Worm (Caenorhabditis elegans): ENCODE results near the gene T07C12.10.
A peak's percentile ranks its signal among the peaks of the same experiment; 100 is the strongest.

T07C12.10 gene

DNA sequence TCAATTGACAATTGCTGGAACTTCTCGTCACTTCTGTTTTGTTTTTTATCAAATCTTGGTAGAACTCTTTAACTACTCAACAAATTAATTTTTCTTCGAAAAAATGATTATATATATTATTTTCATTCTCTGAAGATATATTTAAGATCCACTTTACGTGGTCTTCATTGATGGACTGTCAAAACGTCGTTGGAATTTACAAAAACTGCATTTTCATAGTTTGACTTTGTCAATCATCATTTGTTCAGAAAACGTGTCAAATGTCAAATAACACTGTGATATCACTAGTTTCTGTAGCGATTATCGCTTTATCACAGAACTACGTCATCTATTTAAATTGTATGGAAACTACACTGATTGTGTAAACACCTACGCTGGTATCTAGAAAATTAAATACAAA lies 35.9 kb downstream of the T07C12.10 start:
- TF ChIP-seq pqm-1 (tag; optimal IDR thresholded peaks at IDR 0.05), result peak; percentile 25
- TF ChIP-seq ceh-9 (tag; optimal IDR thresholded peaks at IDR 0.05), result no peak
- peak; percentile 41 for TF ChIP-seq elt-2 (tag; optimal IDR thresholded peaks at IDR 0.05)

DNA sequence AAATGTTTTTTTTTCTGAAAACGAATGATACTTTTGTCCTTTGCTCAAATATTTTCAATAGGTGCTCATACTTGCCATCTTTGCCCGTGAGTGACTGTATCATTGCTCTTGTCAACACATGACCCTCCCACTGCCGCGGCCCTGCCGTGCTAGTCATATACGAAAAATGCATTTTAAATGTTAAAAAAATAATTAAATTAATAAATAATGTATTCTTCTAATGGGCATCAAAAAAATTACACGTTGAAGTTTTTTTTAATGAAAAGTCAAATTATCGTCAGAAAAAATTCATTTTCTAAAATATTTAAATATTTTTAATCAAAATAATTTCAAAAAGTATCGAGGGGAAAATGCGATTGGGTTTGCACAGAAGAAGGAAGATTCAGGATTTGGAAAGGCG lies 37.8 kb downstream of the T07C12.10 start, which contains the start of gene C50H2.7:
C50H2.7 (plus strand) TSS at position 301 of the 400 bp plus-strand sequence.
- no peak for TF ChIP-seq ztf-11 (tag; optimal IDR thresholded peaks at IDR 0.05)
- no peak for TF ChIP-seq ceh-9 (tag; optimal IDR thresholded peaks at IDR 0.05)
- no peak for TF ChIP-seq ztf-4 (tag; optimal IDR thresholded peaks at IDR 0.05)
- TF ChIP-seq jun-1 (tag; optimal IDR thresholded peaks at IDR 0.05), result no peak
- TF ChIP-seq elt-1 (tag; optimal IDR thresholded peaks at IDR 0.05), result no peak
- no peak for TF ChIP-seq unc-39 (tag; optimal IDR thresholded peaks at IDR 0.05)
- no peak for TF ChIP-seq nhr-237 (tag; optimal IDR thresholded peaks at IDR 0.05)
- TF ChIP-seq ceh-16 (tag; optimal IDR thresholded peaks at IDR 0.05), result no peak
- no peak for TF ChIP-seq egl-5 (tag; optimal IDR thresholded peaks at IDR 0.05)
- TF ChIP-seq elt-2 (tag; optimal IDR thresholded peaks at IDR 0.05), result no peak
- no peak for TF ChIP-seq nhr-25 (tag; optimal IDR thresholded peaks at IDR 0.05)

DNA sequence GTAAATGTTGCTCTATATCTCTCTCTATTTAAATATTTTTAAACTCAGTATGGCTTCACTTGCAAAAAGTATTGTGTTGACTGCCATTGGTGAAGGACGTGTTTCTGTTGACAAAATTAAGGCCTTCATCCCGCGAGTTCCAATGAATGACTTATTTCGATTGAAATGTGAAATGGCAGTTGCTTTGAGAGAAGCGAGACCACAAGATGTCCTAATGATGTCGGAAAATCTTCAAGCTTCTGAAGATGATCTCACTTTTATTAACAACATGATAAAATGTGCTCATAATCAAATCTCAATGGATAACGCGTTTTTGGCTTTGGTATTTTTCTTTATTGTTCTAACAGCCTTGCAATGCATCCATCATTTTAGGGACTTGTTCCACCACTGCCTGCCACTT lies 39.0 kb downstream of the T07C12.10 start, which contains the start of gene ceh-75:
ceh-75 (plus strand) TSS at position 50 of the 400 bp plus-strand sequence.
- TF ChIP-seq aly-2 (tag; optimal IDR thresholded peaks at IDR 0.05) (no peak), mdl-1 (tag; optimal IDR thresholded peaks at IDR 0.05) (no peak), jun-1 (tag; optimal IDR thresholded peaks at IDR 0.05) (no peak), nfya-1 (tag; optimal IDR thresholded peaks at IDR 0.05; ENCODE audit: insufficient read depth) (no peak), lsy-12 (tag; optimal IDR thresholded peaks at IDR 0.05) (no peak), nhr-23 (tag; optimal IDR thresholded peaks at IDR 0.05) (no peak), nhr-28 (tag; optimal IDR thresholded peaks at IDR 0.05) (no peak), snpc-4 (tag; optimal IDR thresholded peaks at IDR 0.05) (no peak), zag-1 (tag; optimal IDR thresholded peaks at IDR 0.05) (no peak), fkh-10 (GFP tag; optimal IDR thresholded peaks at IDR 0.05) (no peak), nhr-43 (tag; optimal IDR thresholded peaks at IDR 0.05; ENCODE audit: poor library complexity, severe bottlenecking) (no peak), nhr-76 (tag; optimal IDR thresholded peaks at IDR 0.05) (no peak), mml-1 (tag; optimal IDR thresholded peaks at IDR 0.05) (no peak), sea-2 (GFP tag; optimal IDR thresholded peaks at IDR 0.05) (no peak), unc-62 (GFP tag; optimal IDR thresholded peaks at IDR 0.05) (no peak)

DNA sequence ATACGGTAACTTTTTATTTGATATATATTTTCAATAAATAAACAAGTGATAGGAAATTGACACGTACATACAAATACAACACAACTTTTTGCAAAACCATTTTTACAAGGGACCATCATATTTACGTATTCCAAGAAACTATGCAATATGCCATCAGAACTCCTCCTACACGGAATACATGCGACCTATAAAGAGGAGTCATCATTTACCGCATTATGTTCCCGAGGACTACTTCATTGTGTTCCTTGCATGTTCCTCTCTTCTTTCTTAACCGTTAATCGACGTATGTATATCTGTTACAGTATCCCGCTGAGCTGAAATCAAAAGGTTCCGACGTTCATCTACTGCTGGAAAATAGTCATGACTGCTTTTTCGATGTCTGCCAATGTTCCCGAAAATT lies 41.9 kb downstream of the T07C12.10 start, which contains the start of gene C50H2.5:
C50H2.5 (plus strand) TSS at position 301 of the 400 bp plus-strand sequence.
- TF ChIP-seq fkh-2 (tag; optimal IDR thresholded peaks at IDR 0.05), result no peak
- TF ChIP-seq elt-2 (tag; optimal IDR thresholded peaks at IDR 0.05), result no peak
- TF ChIP-seq zag-1 (tag; optimal IDR thresholded peaks at IDR 0.05), result no peak
- TF ChIP-seq mdl-1 (tag; optimal IDR thresholded peaks at IDR 0.05), result no peak
- no peak for TF ChIP-seq nhr-76 (tag; optimal IDR thresholded peaks at IDR 0.05)
- TF ChIP-seq ceh-16 (tag; optimal IDR thresholded peaks at IDR 0.05), result no peak
- no peak for TF ChIP-seq elt-1 (tag; optimal IDR thresholded peaks at IDR 0.05)
- no peak for TF ChIP-seq skn-1 (tag; optimal IDR thresholded peaks at IDR 0.05)
- no peak for TF ChIP-seq fkh-10 (GFP tag; optimal IDR thresholded peaks at IDR 0.05)
- no peak for TF ChIP-seq mml-1 (tag; optimal IDR thresholded peaks at IDR 0.05)
- no peak for TF ChIP-seq lin-39 (tag; optimal IDR thresholded peaks at IDR 0.05)
- TF ChIP-seq unc-62 (GFP tag; optimal IDR thresholded peaks at IDR 0.05), result no peak

DNA sequence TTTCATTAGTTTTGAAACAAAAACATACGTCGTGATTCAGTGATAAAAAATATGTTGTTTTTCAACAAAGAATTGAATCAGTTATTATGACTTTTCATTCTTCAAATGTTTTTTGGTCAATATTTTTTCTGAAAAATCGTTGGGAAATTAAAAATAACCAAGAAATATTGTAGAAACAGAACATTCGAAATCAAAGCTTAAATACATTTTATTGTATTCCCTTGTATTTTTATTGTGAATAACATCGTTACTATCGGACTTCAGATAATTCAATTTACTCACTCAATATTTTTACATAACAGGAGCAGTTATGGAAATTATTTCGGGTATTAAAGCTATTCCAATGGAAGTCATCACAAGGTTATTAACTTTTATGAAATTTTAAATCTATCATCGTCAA lies 43.6 kb downstream of the T07C12.10 start, which contains the start of gene C50H2.4:
C50H2.4 (plus strand) TSS at position 301 of the 400 bp plus-strand sequence.
- no peak for TF ChIP-seq fos-1 (tag; optimal IDR thresholded peaks at IDR 0.05)
- no peak for TF ChIP-seq mml-1 (tag; optimal IDR thresholded peaks at IDR 0.05)
- TF ChIP-seq ztf-11 (tag; optimal IDR thresholded peaks at IDR 0.05), result no peak
- TF ChIP-seq fkh-10 (GFP tag; optimal IDR thresholded peaks at IDR 0.05), result no peak
- no peak for TF ChIP-seq pqm-1 (tag; optimal IDR thresholded peaks at IDR 0.05)
- no peak for TF ChIP-seq unc-39 (tag; optimal IDR thresholded peaks at IDR 0.05)
- no peak for TF ChIP-seq ceh-16 (tag; optimal IDR thresholded peaks at IDR 0.05)
- no peak for TF ChIP-seq hmg-11 (tag; optimal IDR thresholded peaks at IDR 0.05)
- no peak for TF ChIP-seq pha-4 (tag; optimal IDR thresholded peaks at IDR 0.05)
- no peak for TF ChIP-seq lin-15B (tag; optimal IDR thresholded peaks at IDR 0.05)
- no peak for TF ChIP-seq tbx-2 (tag; optimal IDR thresholded peaks at IDR 0.05)
